Worm (Caenorhabditis elegans) whole organism, midembryonic: ENCODE measurements around the gene gei-1.
A peak's percentile ranks its signal among the peaks of the same experiment; 100 is the strongest.
"Not testable (repeated sequence)": the region's sequence is repeated elsewhere in the genome, so short reads cannot be mapped to it uniquely, and the experiment has no call there.

Experiments used
- T22C8.4 ChIP-seq: fragments of 200-800 bp; sonication (Bioruptor generic); IDR thresholded peaks from 2 replicates; pipeline ENCODE4 v1.3.6; 2022; ENCODE audit warnings: missing genetic modification characterization, missing compliant biosample characterization
- cog-1 ChIP-seq: sonication (generic microtip); optimal IDR thresholded peaks from 2 replicates; lab custom pipeline; 2016; ENCODE audit warnings: missing genetic modification characterization, missing compliant biosample characterization
- flt-1 ChIP-seq: fragments of 200-800 bp; sonication (Bioruptor generic); IDR thresholded peaks from 2 replicates; pipeline ENCODE4 v1.3.6; 2022; ENCODE audit warnings: missing genetic modification characterization, missing compliant biosample characterization
- klf-2 ChIP-seq: fragments of 200-800 bp; sonication (Bioruptor generic); conservative IDR thresholded peaks from 2 replicates; pipeline ENCODE4 v1.3.6; 2022; ENCODE audit warnings: missing genetic modification reagents, missing genetic modification characterization, missing compliant biosample characterization
- med-1 ChIP-seq: sonication (generic microtip); optimal IDR thresholded peaks from 2 replicates; lab custom pipeline; 2017; ENCODE audit warnings: missing genetic modification characterization, mild to moderate bottlenecking, missing compliant biosample characterization, antibody characterized with exemption, missing genetic modification reagents; ENCODE audit not compliant: insufficient read depth
- ref-1 ChIP-seq: fragments of 200-800 bp; sonication (Bioruptor generic); conservative IDR thresholded peaks from 2 replicates; pipeline ENCODE4 v1.3.6; 2022; ENCODE audit warnings: missing genetic modification reagents, missing genetic modification characterization, missing compliant biosample characterization
- tab-1 ChIP-seq: fragments of 200-800 bp; sonication (Bioruptor generic); IDR thresholded peaks from 2 replicates; pipeline ENCODE4 v1.3.6; 2022; ENCODE audit warnings: missing genetic modification characterization, missing compliant biosample characterization
- ztf-23 ChIP-seq: fragments of 200-800 bp; sonication (Bioruptor generic); IDR thresholded peaks from 2 replicates; pipeline ENCODE4 v1.3.6; 2022; ENCODE audit warnings: missing genetic modification reagents, missing genetic modification characterization, missing compliant biosample characterization
- ztf-29 ChIP-seq: fragments of 200-800 bp; sonication (Bioruptor generic); IDR thresholded peaks from 2 replicates; pipeline ENCODE4 v1.3.6; 2022; ENCODE audit warnings: missing genetic modification reagents, missing genetic modification characterization, missing compliant biosample characterization

The gei-1 gene

ce11 chrIII:3312111-3312510 lies 32.6 kb upstream of the gei-1 start:
- TF ChIP-seq tab-1 (GFP tag; lab: Robert Waterston, UW) (no peak), ztf-29 (GFP tag; lab: Robert Waterston, UW) (no peak), ztf-23 (GFP tag; lab: Robert Waterston, UW) (no peak), klf-2 (GFP tag; lab: Robert Waterston, UW) (no peak), ref-1 (GFP tag; lab: Robert Waterston, UW) (no peak), med-1 (no peak), flt-1 (GFP tag; lab: Robert Waterston, UW) (no peak), cog-1 (tag; lab: Kevin White, UChicago) (no peak), T22C8.4 (GFP tag; lab: Robert Waterston, UW) (no peak)

ce11 chrIII:3317887-3318286 lies 26.8 kb upstream of the gei-1 start:
- TF ChIP-seq cog-1 (tag; lab: Kevin White, UChicago) (no peak), ztf-29 (GFP tag; lab: Robert Waterston, UW) (no peak), tab-1 (GFP tag; lab: Robert Waterston, UW) (no peak), med-1 (no peak), ztf-23 (GFP tag; lab: Robert Waterston, UW) (no peak), ref-1 (GFP tag; lab: Robert Waterston, UW) (no peak), klf-2 (GFP tag; lab: Robert Waterston, UW) (no peak), T22C8.4 (GFP tag; lab: Robert Waterston, UW) (no peak), flt-1 (GFP tag; lab: Robert Waterston, UW) (no peak)

ce11 chrIII:3321145-3321544 lies 23.5 kb upstream of the gei-1 start, which contains the start of gene Y53G8AR.9:
Gene Y53G8AR.9 (minus strand): TSS chrIII:3321245.
- TF ChIP-seq T22C8.4 (GFP tag; lab: Robert Waterston, UW) (no peak), tab-1 (GFP tag; lab: Robert Waterston, UW) (no peak), ref-1 (GFP tag; lab: Robert Waterston, UW) (no peak)

- TF ChIP-seq ztf-29 (GFP tag; lab: Robert Waterston, UW), result no peak
- no peak for TF ChIP-seq T22C8.4 (GFP tag; lab: Robert Waterston, UW)
- no peak for TF ChIP-seq flt-1 (GFP tag; lab: Robert Waterston, UW)
- no peak for TF ChIP-seq ref-1 (GFP tag; lab: Robert Waterston, UW)
- TF ChIP-seq tab-1 (GFP tag; lab: Robert Waterston, UW), result no peak
Observed at ce11 chrIII:3322317-3323010, 22.2 kb upstream of the gei-1 start, which contains the start of gene phf-15. Gene phf-15 (plus strand): TSS chrIII:3322853.

ce11 chrIII:3323906-3324305 lies 20.8 kb upstream of the gei-1 start:
- TF ChIP-seq T22C8.4 (GFP tag; lab: Robert Waterston, UW) (no peak), ztf-23 (GFP tag; lab: Robert Waterston, UW) (0 out of 2 replicates have a peak, but pooled peaks have one; percentile 41)

ce11 chrIII:3329467-3329866 lies 15.2 kb upstream of the gei-1 start:
- TF ChIP-seq cog-1 (tag; lab: Kevin White, UChicago), result no peak

ce11 chrIII:3331767-3332166 lies 12.9 kb upstream of the gei-1 start:
- no peak for TF ChIP-seq cog-1 (tag; lab: Kevin White, UChicago)
- no peak for TF ChIP-seq ztf-29 (GFP tag; lab: Robert Waterston, UW)
- no peak for TF ChIP-seq ref-1 (GFP tag; lab: Robert Waterston, UW)
- TF ChIP-seq tab-1 (GFP tag; lab: Robert Waterston, UW), result no peak
- no peak for TF ChIP-seq T22C8.4 (GFP tag; lab: Robert Waterston, UW)
- no peak for TF ChIP-seq med-1
- no peak for TF ChIP-seq ztf-23 (GFP tag; lab: Robert Waterston, UW)
- TF ChIP-seq klf-2 (GFP tag; lab: Robert Waterston, UW), result no peak
- TF ChIP-seq flt-1 (GFP tag; lab: Robert Waterston, UW), result no peak

DNA sequence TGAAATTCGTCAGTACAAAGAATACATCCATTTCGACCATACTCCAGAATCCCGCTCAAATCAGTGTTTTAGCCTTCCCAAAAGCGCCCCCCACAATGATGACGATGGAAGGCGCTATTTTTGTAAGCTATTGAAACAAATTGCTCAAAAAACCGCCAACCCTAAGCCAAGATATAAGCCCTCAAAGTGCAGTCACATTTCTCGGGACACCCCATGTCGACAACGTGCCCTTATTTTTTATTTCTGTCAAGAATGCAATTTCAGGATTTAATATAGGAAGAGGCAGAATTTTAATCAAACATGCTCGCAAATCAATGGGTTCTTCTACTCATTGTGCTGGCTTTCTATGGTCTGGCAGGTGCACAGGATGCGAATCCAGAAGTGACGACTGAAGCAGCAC lies 11.9 kb upstream of the gei-1 start, which contains the start of gene Y53G8AR.1:
Gene Y53G8AR.1, plus strand, starts transcription at position 301 of the 400 bp plus-strand sequence.
- TF ChIP-seq T22C8.4 (GFP tag; lab: Robert Waterston, UW); ztf-29 (GFP tag; lab: Robert Waterston, UW); med-1: not testable (repeated sequence)

ce11 chrIII:3334941-3335559 lies 9.6 kb upstream of the gei-1 start:
- TF ChIP-seq klf-2 (GFP tag; lab: Robert Waterston, UW), result peak; percentile 98
- peak; percentile 97 for TF ChIP-seq ztf-29 (GFP tag; lab: Robert Waterston, UW)
- TF ChIP-seq flt-1 (GFP tag; lab: Robert Waterston, UW), result peak; percentile 94
- peak; percentile 87 for TF ChIP-seq T22C8.4 (GFP tag; lab: Robert Waterston, UW)
- peak; percentile 95 for TF ChIP-seq ztf-23 (GFP tag; lab: Robert Waterston, UW)
- TF ChIP-seq ref-1 (GFP tag; lab: Robert Waterston, UW), result peak; percentile 93
- TF ChIP-seq tab-1 (GFP tag; lab: Robert Waterston, UW), result peak; percentile 89
